Fruit fly (Drosophila melanogaster) whole organism, prepupa: ENCODE measurements around the gene Iml1.

Experiments
- Blimp-1 ChIP-seq: fragments of 200-800 bp; sonication (Bioruptor generic); optimal IDR thresholded peaks from 3 replicates; lab custom pipeline; 2017; ENCODE audit warnings: missing biosample characterization, missing genetic modification characterization, mild to moderate bottlenecking, moderate library complexity, missing genetic modification reagents
- CG10669 ChIP-seq: fragments of 200-800 bp; sonication (Bioruptor generic); optimal IDR thresholded peaks from 3 replicates; lab custom pipeline; 2018; ENCODE audit warnings: missing biosample characterization, mild to moderate bottlenecking, missing genetic modification characterization, moderate library complexity
- CG16779 ChIP-seq: fragments of 200-800 bp; sonication (Bioruptor generic); optimal IDR thresholded peaks from 3 replicates; lab custom pipeline; 2017; ENCODE audit warnings: missing biosample characterization, mild to moderate bottlenecking, missing genetic modification characterization
- CG34406 ChIP-seq: fragments of 200-800 bp; sonication (Bioruptor generic); optimal IDR thresholded peaks from 3 replicates; lab custom pipeline; 2016; ENCODE audit warnings: missing biosample characterization, missing genetic modification characterization
- CG6808 ChIP-seq: fragments of 200-800 bp; sonication (Bioruptor generic); optimal IDR thresholded peaks from 3 replicates; lab custom pipeline; 2017; ENCODE audit warnings: missing biosample characterization, missing genetic modification characterization, mild to moderate bottlenecking, moderate library complexity, missing genetic modification reagents
- CG8632 ChIP-seq: fragments of 200-800 bp; sonication (Bioruptor generic); optimal IDR thresholded peaks from 3 replicates; lab custom pipeline; 2016; ENCODE audit warnings: missing biosample characterization, missing genetic modification characterization
- Eip75B ChIP-seq: fragments of 200-800 bp; sonication (Bioruptor generic); optimal IDR thresholded peaks from 3 replicates; lab custom pipeline; 2016; ENCODE audit warnings: missing biosample characterization, missing genetic modification characterization
- Ets96B ChIP-seq: fragments of 200-800 bp; optimal IDR thresholded peaks from 2 replicates; lab custom pipeline; 2019; ENCODE audit warnings: missing biosample characterization, mild to moderate bottlenecking, missing genetic modification characterization, moderate library complexity
- Met ChIP-seq: fragments of 200-800 bp; sonication (Bioruptor generic); optimal IDR thresholded peaks from 3 replicates; lab custom pipeline; 2016; ENCODE audit warnings: missing biosample characterization, missing genetic modification characterization
- eg ChIP-seq: fragments of 200-800 bp; sonication (Bioruptor generic); IDR thresholded peaks from 3 replicates; pipeline ENCODE4 v1.3.6; 2022; ENCODE audit warnings: missing biosample characterization, missing genetic modification characterization
- vri ChIP-seq: fragments of 200-800 bp; sonication (Bioruptor generic); optimal IDR thresholded peaks from 3 replicates; lab custom pipeline; 2016; ENCODE audit warnings: missing biosample characterization, mild to moderate bottlenecking, missing genetic modification characterization

DNA sequence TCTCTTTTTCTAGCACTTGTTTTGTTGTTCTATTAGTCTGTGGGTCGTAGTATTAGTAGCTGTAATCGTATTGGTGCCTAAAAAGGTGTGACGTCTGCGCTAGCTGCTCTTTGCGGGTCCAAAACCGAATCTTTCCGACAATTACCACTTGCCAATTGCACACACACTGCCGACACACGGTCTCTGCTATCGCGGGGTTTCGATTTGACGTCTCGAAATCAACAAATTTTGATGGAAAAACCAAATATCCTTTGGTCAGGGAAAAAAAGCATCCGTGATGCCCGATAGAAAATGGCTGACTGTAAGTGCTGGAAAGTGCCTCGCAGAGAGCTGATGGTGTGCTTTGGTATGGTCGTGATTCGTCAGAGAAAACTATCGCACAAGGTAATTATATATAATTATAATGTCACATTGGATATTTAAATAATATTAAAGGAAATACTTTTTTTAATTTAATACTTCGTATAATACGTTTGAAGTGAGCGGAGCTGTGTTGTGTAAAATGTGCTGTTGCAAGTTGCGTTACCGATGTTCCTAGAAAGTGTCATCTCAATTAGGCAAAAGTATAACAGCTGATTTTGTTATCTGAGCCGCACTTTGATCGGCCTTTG lies 24.4 kb upstream of the Iml1 start, which contains the start of the genes Pex10 and CG12099:
- TF ChIP-seq Blimp-1 (GFP tag; lab: Kevin White, UChicago) (peak; percentile 58), CG10669 (GFP tag; lab: Kevin White, UChicago) (peak; percentile 73), Eip75B (GFP tag; lab: Kevin White, UChicago) (no peak), CG16779 (peak; percentile 42), Met (GFP tag; lab: Kevin White, UChicago) (no peak), CG8632 (GFP tag; lab: Kevin White, UChicago) (peak; percentile 81), CG34406 (GFP tag; lab: Kevin White, UChicago) (peak; percentile 78), CG6808 (GFP tag; lab: Kevin White, UChicago) (peak; percentile 78), vri (GFP tag; lab: Kevin White, UChicago) (peak; percentile 78), Ets96B (peak; percentile 71), eg (peak; percentile 81)
